Worm (Caenorhabditis elegans): Measurements from ENCODE around the gene tag-124.

ce11 chrII:9609296-9609695 lies 18.2 kb downstream of the tag-124 start, which contains the start of gene pap-2:
- TF ChIP-seq sptf-1 (tag; optimal IDR thresholded peaks at IDR 0.05): no peak
- TF ChIP-seq hlh-1 (tag; optimal IDR thresholded peaks at IDR 0.05): no peak
- no peak for TF ChIP-seq elt-1 (tag; optimal IDR thresholded peaks at IDR 0.05; ENCODE audit: borderline replicate concordance, insufficient read depth)
- TF ChIP-seq nhr-28 (tag; optimal IDR thresholded peaks at IDR 0.05): no peak
- no peak for TF ChIP-seq blmp-1 (tag; optimal IDR thresholded peaks at IDR 0.05)
- no peak for TF ChIP-seq snpc-4 (tag; optimal IDR thresholded peaks at IDR 0.05)
- TF ChIP-seq lsy-2 (tag; optimal IDR thresholded peaks at IDR 0.05): no peak
